Fruit fly (Drosophila melanogaster): ENCODE results near the gene kmg.

Gene kmg

dm6 chr2L:13203437-13204137, 43.3 kb downstream of the kmg start, which contains the start of gene Pect (continued):
- TF ChIP-seq E2f2 (GFP tag; IDR thresholded peaks at IDR 0.05): 0 out of 2 replicates have a peak, but pooled peaks have one; percentile 6
- TF ChIP-seq Neu2 (GFP tag; optimal IDR thresholded peaks at IDR 0.05; ENCODE audit: borderline replicate concordance): no peak
- peak; percentile 25 for TF ChIP-seq trem (tag; optimal IDR thresholded peaks at IDR 0.05)
- no peak for TF ChIP-seq wor (GFP tag; IDR thresholded peaks at IDR 0.05)
- no peak for TF ChIP-seq ab (GFP tag; optimal IDR thresholded peaks at IDR 0.05)
- no peak for TF ChIP-seq Hsf (GFP tag; optimal IDR thresholded peaks at IDR 0.05)
- TF ChIP-seq gcm (GFP tag; optimal IDR thresholded peaks at IDR 0.05): no peak
- TF ChIP-seq Lpt (GFP tag; optimal IDR thresholded peaks at IDR 0.05): no peak
- no peak for TF ChIP-seq dpn (GFP tag; optimal IDR thresholded peaks at IDR 0.05)
- TF ChIP-seq CG10321 (GFP tag; IDR thresholded peaks at IDR 0.05): no peak
- TF ChIP-seq CG34422 (GFP tag; IDR thresholded peaks at IDR 0.05): peak; percentile 15; the same call in 1 of the 3 replicates
- TF ChIP-seq CG6854 (GFP tag; optimal IDR thresholded peaks at IDR 0.05): no peak
- no peak for TF ChIP-seq CG14667 (GFP tag; IDR thresholded peaks at IDR 0.05)
- peak; percentile 73 for TF ChIP-seq nmo (GFP tag; optimal IDR thresholded peaks at IDR 0.05)
- TF ChIP-seq Doc2 (GFP tag; IDR thresholded peaks at IDR 0.05): no peak
- no peak for TF ChIP-seq Hr78 (GFP tag; optimal IDR thresholded peaks at IDR 0.05)
- TF ChIP-seq vvl (GFP tag; IDR thresholded peaks at IDR 0.05): peak; percentile 18; the same call in 1 of the 2 replicates
- TF ChIP-seq bowl (GFP tag; IDR thresholded peaks at IDR 0.05): no peak
- no peak for TF ChIP-seq btn (GFP tag; optimal IDR thresholded peaks at IDR 0.05)
- TF ChIP-seq ham (GFP tag; IDR thresholded peaks at IDR 0.05): peak; percentile 34; the same call in 1 of the 2 replicates
- TF ChIP-seq CG11696 (GFP tag; IDR thresholded peaks at IDR 0.05): no peak
- no peak for TF ChIP-seq kni (GFP tag; optimal IDR thresholded peaks at IDR 0.05)
- TF ChIP-seq Dp (GFP tag; optimal IDR thresholded peaks at IDR 0.05): peak; percentile 10
- TF ChIP-seq CG17568 (GFP tag; optimal IDR thresholded peaks at IDR 0.05): no peak
- TF ChIP-seq Adf1 (GFP tag; IDR thresholded peaks at IDR 0.05): peak; percentile 29
- peak; percentile 8 for TF ChIP-seq NC2α (GFP tag; optimal IDR thresholded peaks at IDR 0.05)
- TF ChIP-seq Hmx (GFP tag; optimal IDR thresholded peaks at IDR 0.05): no peak
- TF ChIP-seq Drgx (GFP tag; IDR thresholded peaks at IDR 0.05): 0 out of 2 replicates have a peak, but pooled peaks have one; percentile 9
- TF ChIP-seq ato (GFP tag; IDR thresholded peaks at IDR 0.05; ENCODE audit: partially characterized antibody): peak; percentile 28; the same call in 1 of the 2 replicates
- TF ChIP-seq onecut (GFP tag; IDR thresholded peaks at IDR 0.05): no peak; the same call in 1 of the 2 replicates
- TF ChIP-seq Lim3 (GFP tag; IDR thresholded peaks at IDR 0.05): no peak
- TF ChIP-seq ATbp (GFP tag; optimal IDR thresholded peaks at IDR 0.05): no peak
- TF ChIP-seq z (GFP tag; IDR thresholded peaks at IDR 0.05): peak; percentile 77
- no peak for TF ChIP-seq ac (GFP tag; optimal IDR thresholded peaks at IDR 0.05)
- no peak for TF ChIP-seq CG5245 (GFP tag; optimal IDR thresholded peaks at IDR 0.05)
- peak; percentile 62 for TF ChIP-seq gro (GFP tag; optimal IDR thresholded peaks at IDR 0.05)
- TF ChIP-seq Ssrp (tag; optimal IDR thresholded peaks at IDR 0.05): peak; percentile 46
- TF ChIP-seq CG2202 (tag; optimal IDR thresholded peaks at IDR 0.05): no peak
- TF ChIP-seq Myb (GFP tag; optimal IDR thresholded peaks at IDR 0.05): peak; percentile 6
- TF ChIP-seq caup (GFP tag; optimal IDR thresholded peaks at IDR 0.05; ENCODE audit: severe bottlenecking): peak; percentile 30
- TF ChIP-seq chif (GFP tag; optimal IDR thresholded peaks at IDR 0.05): no peak
- peak; percentile 79 for TF ChIP-seq CG13894 (tag; optimal IDR thresholded peaks at IDR 0.05)
- TF ChIP-seq vfl (GFP tag; optimal IDR thresholded peaks at IDR 0.05): no peak
- TF ChIP-seq CG15073 (GFP tag; optimal IDR thresholded peaks at IDR 0.05): no peak
- no peak for TF ChIP-seq CG8944 (GFP tag; optimal IDR thresholded peaks at IDR 0.05)
- peak; percentile 9 for TF ChIP-seq stwl (tag; optimal IDR thresholded peaks at IDR 0.05)
- TF ChIP-seq GATAe (GFP tag; conservative IDR thresholded peaks at IDR 0.05): peak; percentile 56; the same call in 1 of the 2 replicates
- TF ChIP-seq CG7987 (GFP tag; optimal IDR thresholded peaks at IDR 0.05): no peak
- no peak for TF ChIP-seq CG2678 (tag; optimal IDR thresholded peaks at IDR 0.05)
- peak; percentile 50 for TF ChIP-seq Dref (GFP tag; IDR thresholded peaks at IDR 0.05)

All from whole organism, embryonic.